Worm (Caenorhabditis elegans): ENCODE results near the gene gpa-12.

gpa-12 gene

ce11 chrX:9296591-9296990, 53.2 kb downstream of the gpa-12 start, which contains the start of gene gly-13:
Gene gly-13 (minus strand): TSS chrX:9296622.
- TF ChIP-seq ceh-13 (GFP tag; optimal IDR thresholded peaks at IDR 0.05): peak; percentile 44
- TF ChIP-seq hmbx-1 (tag; optimal IDR thresholded peaks at IDR 0.05): peak; percentile 40
- no peak for TF ChIP-seq tra-4 (tag; optimal IDR thresholded peaks at IDR 0.05)
- TF ChIP-seq tbx-11 (GFP tag; IDR thresholded peaks at IDR 0.05): peak; percentile 60; the same call in 1 of the 2 replicates
- peak; percentile 49; the same call in 1 of the 2 replicates for TF ChIP-seq tbx-37 (GFP tag; conservative IDR thresholded peaks at IDR 0.05)
- TF ChIP-seq scrt-1 (GFP tag; IDR thresholded peaks at IDR 0.05): peak; percentile 76
- peak; percentile 88 for TF ChIP-seq F13C5.2 (tag; optimal IDR thresholded peaks at IDR 0.05)
- peak; percentile 67; the same call in 1 of the 2 replicates for TF ChIP-seq sea-1 (GFP tag; conservative IDR thresholded peaks at IDR 0.05)
- TF ChIP-seq pes-1 (GFP tag; IDR thresholded peaks at IDR 0.05): no peak; the same call in none of the 2 replicates
- peak; percentile 33 for TF ChIP-seq hnd-1 (tag; optimal IDR thresholded peaks at IDR 0.05)
- TF ChIP-seq flt-1 (GFP tag; IDR thresholded peaks at IDR 0.05): peak; percentile 51
- no peak for TF ChIP-seq ets-7 (tag; optimal IDR thresholded peaks at IDR 0.05)
- TF ChIP-seq B0310.2 (tag; optimal IDR thresholded peaks at IDR 0.05): peak; percentile 38
- TF ChIP-seq hmg-4 (GFP tag; optimal IDR thresholded peaks at IDR 0.05): peak; percentile 58
- no peak for TF ChIP-seq ama-1 (optimal IDR thresholded peaks at IDR 0.05)
- TF ChIP-seq ceh-36 (tag; optimal IDR thresholded peaks at IDR 0.05): peak; percentile 78
- TF ChIP-seq aly-1 (tag; optimal IDR thresholded peaks at IDR 0.05): no peak

ce11 chrX:9297834-9298233, 54.5 kb downstream of the gpa-12 start, which contains the start of gene B0416.7:
Gene B0416.7 (minus strand): TSS chrX:9297934.
- TF ChIP-seq ceh-13 (GFP tag; optimal IDR thresholded peaks at IDR 0.05): no peak
- no peak for TF ChIP-seq tbx-37 (GFP tag; conservative IDR thresholded peaks at IDR 0.05)
- TF ChIP-seq ets-7 (tag; optimal IDR thresholded peaks at IDR 0.05): no peak
- no peak for TF ChIP-seq ama-1 (optimal IDR thresholded peaks at IDR 0.05)
- TF ChIP-seq B0310.2 (tag; optimal IDR thresholded peaks at IDR 0.05): no peak
- no peak for TF ChIP-seq sea-1 (GFP tag; conservative IDR thresholded peaks at IDR 0.05)
- TF ChIP-seq flt-1 (GFP tag; IDR thresholded peaks at IDR 0.05): no peak
- TF ChIP-seq hmbx-1 (tag; optimal IDR thresholded peaks at IDR 0.05): no peak
- TF ChIP-seq tbx-11 (GFP tag; IDR thresholded peaks at IDR 0.05): no peak
- TF ChIP-seq hmg-4 (GFP tag; optimal IDR thresholded peaks at IDR 0.05): no peak
- no peak for TF ChIP-seq hnd-1 (tag; optimal IDR thresholded peaks at IDR 0.05)
- TF ChIP-seq tra-4 (tag; optimal IDR thresholded peaks at IDR 0.05): no peak
